Fruit fly (Drosophila melanogaster) whole organism, embryonic: ENCODE measurements around the gene CG42751.

Experiments used
- CG10431 ChIP-seq: fragments of 200-800 bp; sonication (Bioruptor generic); optimal IDR thresholded peaks from 3 replicates; lab custom pipeline; 2018; ENCODE audit warnings: missing biosample characterization, mild to moderate bottlenecking, missing genetic modification characterization
- CG11085 ChIP-seq: fragments of 200-800 bp; sonication (Bioruptor generic); IDR thresholded peaks from 2 replicates; pipeline ENCODE4 v1.3.6; 2022; ENCODE audit warnings: missing biosample characterization, missing genetic modification characterization
- CG11398 ChIP-seq: fragments of 200-800 bp; sonication (Bioruptor generic); optimal IDR thresholded peaks from 2 replicates; lab custom pipeline; 2016; ENCODE audit warnings: missing biosample characterization, missing genetic modification characterization
- CG12071 ChIP-seq: fragments of 200-800 bp; sonication (Bioruptor generic); optimal IDR thresholded peaks from 3 replicates; lab custom pipeline; 2018; ENCODE audit warnings: missing biosample characterization, mild to moderate bottlenecking, missing genetic modification characterization
- CG12299 ChIP-seq: fragments of 200-800 bp; sonication (Bioruptor generic); optimal IDR thresholded peaks from 2 replicates; lab custom pipeline; 2018; ENCODE audit warnings: missing biosample characterization, mild to moderate bottlenecking, missing genetic modification characterization
- CG14710 ChIP-seq: fragments of 200-800 bp; sonication (Bioruptor generic); optimal IDR thresholded peaks from 3 replicates; lab custom pipeline; 2019; ENCODE audit warnings: missing biosample characterization, mild to moderate bottlenecking, missing genetic modification characterization, moderate library complexity
- CG15011 ChIP-seq: fragments of 200-800 bp; sonication (Bioruptor generic); optimal IDR thresholded peaks from 3 replicates; lab custom pipeline; 2018; ENCODE audit warnings: missing biosample characterization, mild to moderate bottlenecking, missing genetic modification characterization
- CG15073 ChIP-seq: fragments of 200-800 bp; sonication (Bioruptor generic); optimal IDR thresholded peaks from 2 replicates; lab custom pipeline; 2016; ENCODE audit warnings: missing biosample characterization, missing genetic modification characterization
- CG17186 ChIP-seq: fragments of 200-800 bp; sonication (Bioruptor generic); optimal IDR thresholded peaks from 3 replicates; lab custom pipeline; 2017; ENCODE audit warnings: missing biosample characterization, missing genetic modification reagents, missing genetic modification characterization
- CG18262 ChIP-seq: fragments of 200-800 bp; optimal IDR thresholded peaks from 3 replicates; lab custom pipeline; 2019; ENCODE audit warnings: missing biosample characterization, mild to moderate bottlenecking, missing genetic modification characterization, moderate library complexity
- CG2202 ChIP-seq: fragments of 200-800 bp; sonication (Bioruptor generic); optimal IDR thresholded peaks from 2 replicates; lab custom pipeline; 2018; ENCODE audit warnings: missing biosample characterization, mild to moderate bottlenecking, missing genetic modification characterization
- CG30403 ChIP-seq: fragments of 200-800 bp; sonication (Bioruptor generic); optimal IDR thresholded peaks from 3 replicates; lab custom pipeline; 2016; ENCODE audit warnings: missing biosample characterization, missing genetic modification characterization
- CG32767 ChIP-seq: fragments of 200-800 bp; sonication (Bioruptor generic); IDR thresholded peaks from 2 replicates; pipeline ENCODE4 v1.3.6; 2022; ENCODE audit warnings: missing biosample characterization, missing genetic modification characterization
- CG32772 ChIP-seq: fragments of 200-800 bp; sonication (Bioruptor generic); IDR thresholded peaks from 2 replicates; pipeline ENCODE4 v1.3.6; 2022; ENCODE audit warnings: missing biosample characterization, missing genetic modification characterization
- CG43689 ChIP-seq: fragments of 200-800 bp; sonication (Bioruptor generic); IDR thresholded peaks from 2 replicates; pipeline ENCODE4 v1.3.6; 2022; ENCODE audit warnings: missing biosample characterization, missing genetic modification characterization
- CG4820 ChIP-seq: fragments of 200-800 bp; sonication (Bioruptor generic); optimal IDR thresholded peaks from 3 replicates; lab custom pipeline; 2016; ENCODE audit warnings: missing biosample characterization, missing genetic modification characterization
- CG5180 ChIP-seq: fragments of 200-800 bp; sonication (Bioruptor generic); optimal IDR thresholded peaks from 3 replicates; lab custom pipeline; 2017; ENCODE audit warnings: missing biosample characterization, missing genetic modification characterization, mild to moderate bottlenecking, moderate library complexity, missing genetic modification reagents
- CG6813 ChIP-seq: fragments of 200-800 bp; sonication (Bioruptor generic); optimal IDR thresholded peaks from 2 replicates; lab custom pipeline; 2017; ENCODE audit warnings: missing biosample characterization, missing genetic modification characterization, mild to moderate bottlenecking, moderate library complexity, missing genetic modification reagents
- CG7963 ChIP-seq: fragments of 200-800 bp; sonication (Bioruptor generic); IDR thresholded peaks from 3 replicates; pipeline ENCODE4 v1.3.6; 2022; ENCODE audit warnings: missing biosample characterization, missing genetic modification characterization; ENCODE audit not compliant: partially characterized antibody
- Dll ChIP-seq: fragments of 200-800 bp; sonication (Bioruptor generic); IDR thresholded peaks from 4 replicates; pipeline ENCODE4 v1.3.6; 2022; ENCODE audit warnings: missing biosample characterization, missing genetic modification characterization; ENCODE audit not compliant: partially characterized antibody
- Dp ChIP-seq: fragments of 200-800 bp; sonication (Bioruptor generic); optimal IDR thresholded peaks from 2 replicates; lab custom pipeline; 2018; ENCODE audit warnings: missing biosample characterization, mild to moderate bottlenecking, missing genetic modification characterization, moderate library complexity
- Eip74EF ChIP-seq, 2 experiments: fragments of 200-800 bp in 1 of 2; fragments of >200 bp in 1 of 2; sonication (Bioruptor generic) in 1 of 2; optimal IDR thresholded peaks; 2 replicates each; lab custom pipeline; 2017 to 2019; ENCODE audit warnings: missing biosample characterization in 2 of 2, missing genetic modification characterization in 2 of 2, mild to moderate bottlenecking in 1 of 2, moderate library complexity in 1 of 2
- Ets65A ChIP-seq: fragments of 200-800 bp; sonication (Bioruptor generic); peaks from one replicate; lab custom pipeline; 2016; ENCODE audit warnings: missing biosample characterization, missing genetic modification characterization
- H2.0 ChIP-seq: fragments of 200-800 bp; sonication (Bioruptor generic); IDR thresholded peaks from 2 replicates; pipeline ENCODE4 v1.3.6; 2022; ENCODE audit warnings: missing biosample characterization, missing genetic modification characterization
- HLH4C ChIP-seq: fragments of 200-800 bp; sonication (Bioruptor generic); IDR thresholded peaks from 3 replicates; pipeline ENCODE4 v1.3.6; 2022; ENCODE audit warnings: missing biosample characterization, missing genetic modification characterization; ENCODE audit not compliant: partially characterized antibody
- HLHmδ ChIP-seq: fragments of 200-800 bp; sonication (Bioruptor generic); optimal IDR thresholded peaks from 2 replicates; lab custom pipeline; 2018; ENCODE audit warnings: missing biosample characterization, mild to moderate bottlenecking, missing genetic modification characterization, moderate library complexity
- NFAT ChIP-seq: fragments of 200-800 bp; sonication (Bioruptor generic); IDR thresholded peaks from 2 replicates; pipeline ENCODE4 v1.3.6; 2022; ENCODE audit warnings: missing biosample characterization, missing genetic modification characterization
- Nf-YC ChIP-seq: fragments of 200-800 bp; optimal IDR thresholded peaks from 3 replicates; lab custom pipeline; 2019; ENCODE audit warnings: missing biosample characterization, mild to moderate bottlenecking, missing genetic modification characterization, moderate library complexity
- Rx ChIP-seq: fragments of 200-800 bp; sonication (Bioruptor generic); IDR thresholded peaks from 2 replicates; pipeline ENCODE4 v1.3.6; 2022; ENCODE audit warnings: missing biosample characterization, missing genetic modification characterization
- Scr ChIP-seq: fragments of 200-800 bp; sonication (Bioruptor generic); IDR thresholded peaks from 2 replicates; pipeline ENCODE4 v1.3.6; 2022; ENCODE audit warnings: missing biosample characterization, missing genetic modification characterization; ENCODE audit not compliant: partially characterized antibody
- Ssrp ChIP-seq: fragments of 200-800 bp; sonication (Bioruptor generic); optimal IDR thresholded peaks from 2 replicates; lab custom pipeline; 2018; ENCODE audit warnings: missing biosample characterization, mild to moderate bottlenecking, missing genetic modification characterization, moderate library complexity
- Stat92E ChIP-seq, 3 experiments: fragments of >200 bp in 2 of 3; fragments of 200-800 bp in 1 of 3; sonication (Bioruptor generic) in 1 of 3; optimal IDR thresholded peaks; 2 replicates each; lab custom pipeline; 2017 to 2019; ENCODE audit warnings: missing biosample characterization in 3 of 3, missing genetic modification characterization in 3 of 3, mild to moderate bottlenecking in 1 of 3, moderate library complexity in 1 of 3
- Xrp1 ChIP-seq: fragments of 200-800 bp; sonication (Bioruptor generic); IDR thresholded peaks from 2 replicates; pipeline ENCODE4 v1.3.6; 2022; ENCODE audit warnings: missing biosample characterization, missing genetic modification characterization
- bbx ChIP-seq: fragments of 200-800 bp; sonication (Bioruptor generic); IDR thresholded peaks from 2 replicates; pipeline ENCODE4 v1.3.6; 2022; ENCODE audit warnings: missing biosample characterization, missing genetic modification characterization; ENCODE audit not compliant: partially characterized antibody
- bcd ChIP-seq: fragments of 200-800 bp; sonication (Bioruptor generic); optimal IDR thresholded peaks from 2 replicates; lab custom pipeline; 2017; ENCODE audit warnings: missing biosample characterization, mild to moderate bottlenecking, missing genetic modification characterization
- cato ChIP-seq: fragments of 200-800 bp; sonication (Bioruptor generic); optimal IDR thresholded peaks from 2 replicates; lab custom pipeline; 2016; ENCODE audit warnings: missing biosample characterization, missing genetic modification characterization, borderline replicate concordance
- ci ChIP-seq: fragments of 200-800 bp; sonication (Bioruptor generic); IDR thresholded peaks from 3 replicates; pipeline ENCODE4 v1.3.6; 2022; ENCODE audit warnings: missing biosample characterization, missing genetic modification characterization
- emc ChIP-seq: fragments of 200-800 bp; sonication (Bioruptor generic); optimal IDR thresholded peaks from 2 replicates; lab custom pipeline; 2016; ENCODE audit warnings: missing biosample characterization, missing genetic modification characterization
- fru ChIP-seq: fragments of >200 bp; optimal IDR thresholded peaks from 2 replicates; lab custom pipeline; 2017
- gsb ChIP-seq: fragments of 200-800 bp; sonication (Bioruptor generic); IDR thresholded peaks from 2 replicates; pipeline ENCODE4 v1.3.6; 2022; ENCODE audit warnings: missing biosample characterization, missing genetic modification characterization
- hbn ChIP-seq: fragments of 200-800 bp; sonication (Bioruptor generic); IDR thresholded peaks from 2 replicates; pipeline ENCODE4 v1.3.6; 2022; ENCODE audit warnings: missing biosample characterization, missing genetic modification characterization; ENCODE audit not compliant: partially characterized antibody
- klu ChIP-seq: fragments of 200-800 bp; sonication (Bioruptor generic); IDR thresholded peaks from 2 replicates; pipeline ENCODE4 v1.3.6; 2022; ENCODE audit warnings: missing biosample characterization, missing genetic modification characterization
- maf-S ChIP-seq: fragments of 200-800 bp; sonication (Bioruptor generic); optimal IDR thresholded peaks from 2 replicates; lab custom pipeline; 2016; ENCODE audit warnings: missing biosample characterization, missing genetic modification characterization
- pzg ChIP-seq: fragments of 200-800 bp; sonication (Bioruptor generic); optimal IDR thresholded peaks from 3 replicates; lab custom pipeline; 2018; ENCODE audit warnings: missing biosample characterization, mild to moderate bottlenecking, missing genetic modification characterization, moderate library complexity
- sqz ChIP-seq: fragments of 200-800 bp; sonication (Bioruptor generic); optimal IDR thresholded peaks from 3 replicates; lab custom pipeline; 2018; ENCODE audit warnings: missing biosample characterization, mild to moderate bottlenecking, missing genetic modification characterization
- tap ChIP-seq: fragments of 200-800 bp; optimal IDR thresholded peaks from 3 replicates; lab custom pipeline; 2019; ENCODE audit warnings: missing biosample characterization, mild to moderate bottlenecking, missing genetic modification characterization, moderate library complexity
- tio ChIP-seq: fragments of 200-800 bp; sonication (Bioruptor generic); optimal IDR thresholded peaks from 2 replicates; lab custom pipeline; 2017; ENCODE audit warnings: missing biosample characterization, missing genetic modification characterization, inconsistent platforms
- trem ChIP-seq: fragments of 200-800 bp; optimal IDR thresholded peaks from 3 replicates; lab custom pipeline; 2019; ENCODE audit warnings: missing biosample characterization, mild to moderate bottlenecking, missing genetic modification characterization, moderate library complexity
- wdn ChIP-seq: fragments of 200-800 bp; sonication (Bioruptor generic); IDR thresholded peaks from 2 replicates; pipeline ENCODE4 v1.3.6; 2022; ENCODE audit warnings: missing biosample characterization, missing genetic modification characterization
- zf30C ChIP-seq: fragments of 200-800 bp; sonication (Bioruptor generic); optimal IDR thresholded peaks from 3 replicates; lab custom pipeline; 2018; ENCODE audit warnings: missing biosample characterization, mild to moderate bottlenecking, missing genetic modification characterization

Gene CG42751

DNA sequence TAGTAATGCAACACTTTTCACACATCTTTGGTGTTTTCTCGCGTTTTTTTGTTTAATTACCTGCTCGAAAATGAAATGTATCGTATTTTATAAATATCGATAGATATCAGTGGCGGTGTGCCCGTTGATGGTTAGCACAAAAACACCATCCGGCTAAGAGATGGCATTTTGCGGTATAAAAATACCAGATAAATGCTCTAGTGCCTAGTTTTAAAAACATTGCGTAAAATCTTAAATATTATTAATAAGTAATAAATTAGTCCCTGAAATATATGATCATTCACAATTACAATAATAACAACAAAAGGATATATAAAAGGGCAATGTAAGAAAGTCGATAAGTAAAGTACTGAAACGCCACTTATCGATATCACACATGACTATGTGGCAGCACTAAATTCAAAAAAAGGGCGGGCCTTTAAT is 39.6 kb upstream of the CG42751 start, which contains the start of gene CycY (continued):
- TF ChIP-seq Scr (GFP tag; lab: Robert Waterston, UW), result peak; percentile 79
- TF ChIP-seq Xrp1 (GFP tag; lab: Robert Waterston, UW), result 0 out of 2 replicates have a peak, but pooled peaks have one; percentile 5
- TF ChIP-seq cato (GFP tag; lab: Kevin White, UChicago), result no peak
- no peak for TF ChIP-seq H2.0 (GFP tag; lab: Robert Waterston, UW)
- no peak for TF ChIP-seq CG10431
- no peak for TF ChIP-seq CG11398 (GFP tag; lab: Kevin White, UChicago)
- no peak for TF ChIP-seq wdn (GFP tag; lab: Robert Waterston, UW)
- TF ChIP-seq zf30C, result no peak
- TF ChIP-seq Ets65A (GFP tag; lab: Kevin White, UChicago), result no peak
- TF ChIP-seq CG4820 (GFP tag; lab: Kevin White, UChicago), result no peak
- TF ChIP-seq emc (GFP tag; lab: Kevin White, UChicago), result no peak
- peak; percentile 51; the same call in 1 of the 2 replicates for TF ChIP-seq bbx (GFP tag; lab: Robert Waterston, UW)
- no peak for TF ChIP-seq bcd (GFP tag; lab: Kevin White, UChicago)
- TF ChIP-seq ci (GFP tag; lab: Robert Waterston, UW), result no peak
- peak; percentile 84 for TF ChIP-seq Dll (GFP tag; lab: Robert Waterston, UW)
- no peak for TF ChIP-seq Rx (GFP tag; lab: Robert Waterston, UW)
- TF ChIP-seq CG32767 (GFP tag; lab: Robert Waterston, UW), result no peak
- TF ChIP-seq Stat92E (GFP tag; optimal IDR thresholded peaks at IDR 0.05; lab: Kevin White, UChicago), result peak in 1 of 3 experiments; percentile 6
- TF ChIP-seq tap (tag; lab: Kevin White, UChicago), result no peak
- no peak for TF ChIP-seq CG6813 (GFP tag; lab: Kevin White, UChicago)
- TF ChIP-seq sqz (GFP tag; lab: Kevin White, UChicago), result no peak
- TF ChIP-seq HLHmδ, result no peak
- TF ChIP-seq CG32772 (GFP tag; lab: Robert Waterston, UW), result no peak
- TF ChIP-seq CG2202 (tag; lab: Kevin White, UChicago), result no peak
- TF ChIP-seq CG15073 (GFP tag; lab: Kevin White, UChicago), result no peak
- no peak for TF ChIP-seq CG12071 (GFP tag; lab: Kevin White, UChicago)
- no peak for TF ChIP-seq klu (GFP tag; lab: Robert Waterston, UW)
- TF ChIP-seq trem (tag; lab: Kevin White, UChicago), result peak; percentile 69
- TF ChIP-seq CG18262 (tag; lab: Kevin White, UChicago), result peak; percentile 36
- TF ChIP-seq hbn, result peak; percentile 66
- TF ChIP-seq Ssrp, result peak; percentile 7
- no peak for TF ChIP-seq CG11085 (GFP tag; lab: Robert Waterston, UW)
- TF ChIP-seq CG7963 (GFP tag; lab: Robert Waterston, UW), result 0 out of 3 replicates have a peak, but pooled peaks have one; percentile 21
- peak; percentile 27 for TF ChIP-seq CG17186
- 0 out of 3 replicates have a peak, but pooled peaks have one; percentile 47 for TF ChIP-seq HLH4C
- no peak for TF ChIP-seq CG12299 (tag; lab: Kevin White, UChicago)
- no peak for TF ChIP-seq gsb
- peak; percentile 74 for TF ChIP-seq CG14710 (tag; lab: Kevin White, UChicago)
- peak; percentile 34 for TF ChIP-seq CG30403 (GFP tag; lab: Kevin White, UChicago)
- TF ChIP-seq NFAT, result no peak
- peak; percentile 82 for TF ChIP-seq pzg (GFP tag; lab: Kevin White, UChicago)
- TF ChIP-seq tio, result no peak
- TF ChIP-seq Dp, result peak; percentile 93
- no peak for TF ChIP-seq maf-S (GFP tag; lab: Kevin White, UChicago)
- no peak for TF ChIP-seq CG15011 (GFP tag; lab: Kevin White, UChicago)
- TF ChIP-seq fru (lab: Kevin White, UChicago), result no peak
- TF ChIP-seq Nf-YC (tag; lab: Kevin White, UChicago), result no peak
- TF ChIP-seq CG5180 (GFP tag; lab: Kevin White, UChicago), result no peak
- TF ChIP-seq Eip74EF (GFP tag; optimal IDR thresholded peaks at IDR 0.05; lab: Kevin White, UChicago), result no peak
- no peak for TF ChIP-seq CG43689 (GFP tag; lab: Robert Waterston, UW)
